Fruit fly (Drosophila melanogaster) whole organism, embryonic: ENCODE data around the gene janA.

ENCODE experiments used
- Bgb ChIP-seq: fragments of 200-800 bp; sonication (Bioruptor generic); IDR thresholded peaks from 2 replicates; pipeline ENCODE4 v1.3.6; 2022; ENCODE audit warnings: missing biosample characterization, missing genetic modification characterization; ENCODE audit not compliant: partially characterized antibody
- BtbVII ChIP-seq: fragments of 200-800 bp; sonication (Bioruptor generic); optimal IDR thresholded peaks from 3 replicates; lab custom pipeline; 2017; ENCODE audit warnings: missing biosample characterization, mild to moderate bottlenecking, missing genetic modification characterization
- CG10654 ChIP-seq: fragments of 200-800 bp; sonication (Bioruptor generic); optimal IDR thresholded peaks from 2 replicates; lab custom pipeline; 2016; ENCODE audit warnings: missing biosample characterization, missing genetic modification characterization
- CG11504 ChIP-seq: fragments of 200-800 bp; sonication (Bioruptor generic); optimal IDR thresholded peaks from 3 replicates; lab custom pipeline; 2019; ENCODE audit warnings: missing biosample characterization, mild to moderate bottlenecking, missing genetic modification characterization, moderate library complexity
- CG13287 ChIP-seq: fragments of 200-800 bp; sonication (Bioruptor generic); IDR thresholded peaks from 2 replicates; pipeline ENCODE4 v1.3.6; 2022; ENCODE audit warnings: missing biosample characterization, missing genetic modification characterization; ENCODE audit not compliant: partially characterized antibody
- CG13424 ChIP-seq: fragments of 200-800 bp; sonication (Bioruptor generic); optimal IDR thresholded peaks from 2 replicates; lab custom pipeline; 2019; ENCODE audit warnings: missing biosample characterization, mild to moderate bottlenecking, missing genetic modification characterization, moderate library complexity
- CG13775 ChIP-seq: fragments of 200-800 bp; sonication (Bioruptor generic); optimal IDR thresholded peaks from 3 replicates; lab custom pipeline; 2017; ENCODE audit warnings: missing biosample characterization, mild to moderate bottlenecking, missing genetic modification characterization
- CG13894 ChIP-seq: fragments of 200-800 bp; sonication (Bioruptor generic); optimal IDR thresholded peaks from 3 replicates; lab custom pipeline; 2018; ENCODE audit warnings: missing biosample characterization, mild to moderate bottlenecking, missing genetic modification characterization, moderate library complexity
- CG15011 ChIP-seq: fragments of 200-800 bp; sonication (Bioruptor generic); optimal IDR thresholded peaks from 3 replicates; lab custom pipeline; 2018; ENCODE audit warnings: missing biosample characterization, mild to moderate bottlenecking, missing genetic modification characterization
- CG15479 ChIP-seq: fragments of 200-800 bp; sonication (Bioruptor generic); optimal IDR thresholded peaks from 3 replicates; lab custom pipeline; 2019; ENCODE audit warnings: missing biosample characterization, mild to moderate bottlenecking, missing genetic modification characterization, moderate library complexity
- CG1832 ChIP-seq: fragments of 200-800 bp; sonication (Bioruptor generic); optimal IDR thresholded peaks from 2 replicates; lab custom pipeline; 2017; ENCODE audit warnings: missing biosample characterization, mild to moderate bottlenecking, missing genetic modification characterization, inconsistent platforms
- CG3281 ChIP-seq: fragments of 200-800 bp; sonication (Bioruptor generic); optimal IDR thresholded peaks from 3 replicates; lab custom pipeline; 2017; ENCODE audit warnings: missing biosample characterization, mild to moderate bottlenecking, missing genetic modification characterization
- CG4360 ChIP-seq: fragments of 200-800 bp; sonication (Bioruptor generic); IDR thresholded peaks from 2 replicates; pipeline ENCODE4 v1.3.6; 2022; ENCODE audit warnings: missing biosample characterization, missing genetic modification characterization
- CG6689 ChIP-seq: fragments of 200-800 bp; sonication (Bioruptor generic); IDR thresholded peaks from 2 replicates; pipeline ENCODE4 v1.3.6; 2022; ENCODE audit warnings: missing biosample characterization, missing genetic modification characterization
- CG8924 ChIP-seq: fragments of 200-800 bp; optimal IDR thresholded peaks from 3 replicates; lab custom pipeline; 2019; ENCODE audit warnings: missing biosample characterization, mild to moderate bottlenecking, missing genetic modification characterization, moderate library complexity
- CrebB ChIP-seq: fragments of 200-800 bp; sonication (Bioruptor generic); optimal IDR thresholded peaks from 3 replicates; lab custom pipeline; 2018; ENCODE audit warnings: missing biosample characterization, mild to moderate bottlenecking, missing genetic modification characterization
- D ChIP-seq, 2 experiments: fragments of 200-800 bp in 1 of 2; fragments of >200 bp in 1 of 2; sonication (Bioruptor generic) in 1 of 2; optimal IDR thresholded peaks; 2 replicates in 1 of 2; 3 replicates in 1 of 2; lab custom pipeline; 2017; ENCODE audit warnings: mild to moderate bottlenecking in 1 of 2, missing biosample characterization in 1 of 2, missing genetic modification characterization in 1 of 2, missing genetic modification reagents in 1 of 2
- Dfd ChIP-seq, 2 experiments: fragments of >200 bp; optimal IDR thresholded peaks; 2 replicates each; lab custom pipeline; 2017; ENCODE audit warnings: missing biosample characterization in 2 of 2, missing genetic modification characterization in 2 of 2
- Doc2 ChIP-seq: fragments of 200-800 bp; sonication (Bioruptor generic); IDR thresholded peaks from 2 replicates; pipeline ENCODE4 v1.3.6; 2022; ENCODE audit warnings: missing biosample characterization, missing genetic modification characterization
- Elba2 ChIP-seq: fragments of 200-800 bp; sonication (Bioruptor generic); optimal IDR thresholded peaks from 3 replicates; lab custom pipeline; 2016; ENCODE audit warnings: missing biosample characterization, missing genetic modification characterization
- Ets65A ChIP-seq: fragments of 200-800 bp; sonication (Bioruptor generic); peaks from one replicate; lab custom pipeline; 2016; ENCODE audit warnings: missing biosample characterization, missing genetic modification characterization
- HHEX ChIP-seq: fragments of 200-800 bp; sonication (Bioruptor generic); optimal IDR thresholded peaks from 3 replicates; lab custom pipeline; 2017; ENCODE audit warnings: missing biosample characterization, mild to moderate bottlenecking, missing genetic modification characterization, missing genetic modification reagents
- Mad ChIP-seq: fragments of 200-800 bp; sonication (Bioruptor generic); optimal IDR thresholded peaks from 2 replicates; lab custom pipeline; 2016; ENCODE audit warnings: missing biosample characterization, missing genetic modification characterization
- PHDP ChIP-seq: fragments of 200-800 bp; sonication (Bioruptor generic); optimal IDR thresholded peaks from 3 replicates; lab custom pipeline; 2018; ENCODE audit warnings: missing biosample characterization, mild to moderate bottlenecking, missing genetic modification characterization, moderate library complexity
- Taf1 ChIP-seq: fragments of 200-800 bp; sonication (Bioruptor generic); IDR thresholded peaks from 2 replicates; pipeline ENCODE4 v1.3.6; 2022; ENCODE audit warnings: missing biosample characterization, missing genetic modification characterization
- abd-A ChIP-seq: fragments of 200-800 bp; sonication (Bioruptor generic); optimal IDR thresholded peaks from 3 replicates; lab custom pipeline; 2019; ENCODE audit warnings: missing biosample characterization, mild to moderate bottlenecking, missing genetic modification characterization, moderate library complexity
- ase ChIP-seq: fragments of 200-800 bp; sonication (Bioruptor generic); IDR thresholded peaks from 3 replicates; pipeline ENCODE4 v1.3.6; 2022; ENCODE audit warnings: missing biosample characterization, missing genetic modification characterization
- bab2 ChIP-seq: fragments of 200-800 bp; sonication (Bioruptor generic); optimal IDR thresholded peaks from 2 replicates; lab custom pipeline; 2016; ENCODE audit warnings: missing biosample characterization, missing genetic modification characterization
- dati ChIP-seq: fragments of 200-800 bp; sonication (Bioruptor generic); IDR thresholded peaks from 2 replicates; pipeline ENCODE4 v1.3.6; 2022; ENCODE audit warnings: missing biosample characterization, missing genetic modification characterization
- ftz-f1 ChIP-seq: fragments of 200-800 bp; sonication (Bioruptor generic); optimal IDR thresholded peaks from 2 replicates; lab custom pipeline; 2016; ENCODE audit warnings: missing biosample characterization, missing genetic modification characterization
- ham ChIP-seq: fragments of 200-800 bp; sonication (Bioruptor generic); IDR thresholded peaks from 2 replicates; pipeline ENCODE4 v1.3.6; 2022; ENCODE audit warnings: missing biosample characterization, missing genetic modification characterization
- hb ChIP-seq: fragments of 200-800 bp; sonication (Bioruptor generic); IDR thresholded peaks from 3 replicates; pipeline ENCODE4 v1.3.6; 2022; ENCODE audit warnings: missing biosample characterization, missing genetic modification characterization; ENCODE audit not compliant: partially characterized antibody
- jigr1 ChIP-seq: fragments of 200-800 bp; sonication (Bioruptor generic); IDR thresholded peaks from 3 replicates; pipeline ENCODE4 v1.3.6; 2022; ENCODE audit warnings: missing biosample characterization, missing genetic modification characterization
- jing ChIP-seq: fragments of 200-800 bp; sonication (Bioruptor generic); optimal IDR thresholded peaks from 2 replicates; lab custom pipeline; 2018; ENCODE audit warnings: missing biosample characterization, mild to moderate bottlenecking, missing genetic modification characterization
- maf-S ChIP-seq: fragments of 200-800 bp; sonication (Bioruptor generic); optimal IDR thresholded peaks from 2 replicates; lab custom pipeline; 2016; ENCODE audit warnings: missing biosample characterization, missing genetic modification characterization
- nerfin-1 ChIP-seq: fragments of 200-800 bp; sonication (Bioruptor generic); optimal IDR thresholded peaks from 3 replicates; lab custom pipeline; 2019; ENCODE audit warnings: missing biosample characterization, mild to moderate bottlenecking, missing genetic modification characterization, moderate library complexity
- odd ChIP-seq: fragments of 200-800 bp; sonication (Bioruptor generic); optimal IDR thresholded peaks from 2 replicates; lab custom pipeline; 2017; ENCODE audit warnings: missing biosample characterization, mild to moderate bottlenecking, missing genetic modification characterization
- org-1 ChIP-seq: fragments of 200-800 bp; sonication (Bioruptor generic); optimal IDR thresholded peaks from 2 replicates; lab custom pipeline; 2017; ENCODE audit warnings: missing biosample characterization, missing genetic modification characterization
- prd ChIP-seq, 3 experiments: fragments of >200 bp in 2 of 3; fragments of 200-800 bp in 1 of 3; sonication (Bioruptor generic) in 1 of 3; optimal IDR thresholded peaks in 2 of 3; IDR thresholded peaks in 1 of 3; 2 replicates in 2 of 3; 3 replicates in 1 of 3; pipeline versions ENCODE4 v1.3.6 to Lab custom; 2017 to 2022; ENCODE audit warnings: missing biosample characterization in 1 of 3, missing genetic modification characterization in 1 of 3
- sd ChIP-seq: fragments of 200-800 bp; sonication (Bioruptor generic); optimal IDR thresholded peaks from 3 replicates; lab custom pipeline; 2018; ENCODE audit warnings: missing biosample characterization, mild to moderate bottlenecking, missing genetic modification characterization, moderate library complexity
- tio ChIP-seq: fragments of 200-800 bp; sonication (Bioruptor generic); optimal IDR thresholded peaks from 2 replicates; lab custom pipeline; 2017; ENCODE audit warnings: missing biosample characterization, missing genetic modification characterization, inconsistent platforms
- twi ChIP-seq: fragments of 200-800 bp; optimal IDR thresholded peaks from 2 replicates; lab custom pipeline; 2019; ENCODE audit warnings: missing biosample characterization, mild to moderate bottlenecking, missing genetic modification characterization, moderate library complexity
- tx ChIP-seq: fragments of 200-800 bp; sonication (Bioruptor generic); optimal IDR thresholded peaks from 2 replicates; lab custom pipeline; 2016; ENCODE audit warnings: missing biosample characterization, missing genetic modification characterization

The janA gene

dm6 chr3R:30061154-30061482, 21.8 kb upstream of the janA start (continued):
- TF ChIP-seq D (optimal IDR thresholded peaks at IDR 0.05; lab: Kevin White, UChicago) (no peak), D (GFP tag; optimal IDR thresholded peaks at IDR 0.05; lab: Kevin White, UChicago) (peak; percentile 93), CrebB (tag; lab: Kevin White, UChicago) (no peak), CG11504 (tag; lab: Kevin White, UChicago) (peak; percentile 94), CG1832 (GFP tag; lab: Kevin White, UChicago) (no peak), org-1 (GFP tag; lab: Kevin White, UChicago) (peak; percentile 74), jigr1 (GFP tag; lab: Robert Waterston, UW) (peak; percentile 75), HHEX (GFP tag; lab: Kevin White, UChicago) (peak; percentile 85), ftz-f1 (GFP tag; lab: Kevin White, UChicago) (no peak), tio (GFP tag; lab: Kevin White, UChicago) (peak; percentile 69), Bgb (GFP tag; lab: Robert Waterston, UW) (no peak), hb (GFP tag; lab: Robert Waterston, UW) (no peak), abd-A (peak; percentile 60), twi (tag; lab: Kevin White, UChicago) (no peak), odd (GFP tag; lab: Kevin White, UChicago) (peak; percentile 2), prd (optimal IDR thresholded peaks at IDR 0.05; lab: Kevin White, UChicago) (no peak), prd (GFP tag; IDR thresholded peaks at IDR 0.05; lab: Robert Waterston, UW) (peak; percentile 92), ase (GFP tag; lab: Robert Waterston, UW) (peak; percentile 91), CG4360 (GFP tag; lab: Robert Waterston, UW) (peak; percentile 6; the same call in 1 of the 2 replicates), sd (no peak), Doc2 (GFP tag; lab: Robert Waterston, UW) (peak; percentile 56), CG3281 (GFP tag; lab: Kevin White, UChicago) (peak; percentile 72), CG8924 (tag; lab: Kevin White, UChicago) (peak; percentile 91), jing (peak; percentile 59), PHDP (peak; percentile 62), Ets65A (GFP tag; lab: Kevin White, UChicago) (peak; percentile 94), CG10654 (GFP tag; lab: Kevin White, UChicago) (peak; percentile 90), ham (0 out of 2 replicates have a peak, but pooled peaks have one; percentile 43), Taf1 (GFP tag; lab: Robert Waterston, UW) (0 out of 2 replicates have a peak, but pooled peaks have one; percentile 17), CG6689 (peak; percentile 90), CG13775 (GFP tag; lab: Kevin White, UChicago) (peak; percentile 33), maf-S (GFP tag; lab: Kevin White, UChicago) (peak; percentile 68), CG15011 (GFP tag; lab: Kevin White, UChicago) (peak; percentile 68), Elba2 (no peak), bab2 (GFP tag; lab: Kevin White, UChicago) (peak; percentile 87), Mad (GFP tag; lab: Kevin White, UChicago) (peak; percentile 50), tx (peak; percentile 70), CG13424 (tag; lab: Kevin White, UChicago) (peak; percentile 79), nerfin-1 (tag; lab: Kevin White, UChicago) (peak; percentile 89), CG15479 (GFP tag; lab: Kevin White, UChicago) (no peak), CG13287 (no peak), CG13894 (tag; lab: Kevin White, UChicago) (no peak), Dfd (GFP tag; optimal IDR thresholded peaks at IDR 0.05; lab: Kevin White, UChicago) (no peak), dati (GFP tag; lab: Robert Waterston, UW) (peak; percentile 83), BtbVII (peak; percentile 76)
